Worm (Caenorhabditis elegans): ENCODE data around the gene B0001.2.

The B0001.2 gene

ce11 chrIV:12108984-12109657 is 41.7 kb downstream of the B0001.2 start:
- TF ChIP-seq nhr-84 (tag; optimal IDR thresholded peaks at IDR 0.05) (no peak), C16A3.4 (tag; optimal IDR thresholded peaks at IDR 0.05) (no peak), lin-39 (tag; optimal IDR thresholded peaks at IDR 0.05) (no peak), mdl-1 (tag; optimal IDR thresholded peaks at IDR 0.05) (no peak), nhr-76 (tag; optimal IDR thresholded peaks at IDR 0.05) (no peak), efl-1 (optimal IDR thresholded peaks at IDR 0.05) (no peak), efl-1 (GFP tag; optimal IDR thresholded peaks at IDR 0.05 in 1 of 2) (no peak), fos-1 (tag; optimal IDR thresholded peaks at IDR 0.05) (no peak), sptf-1 (tag; optimal IDR thresholded peaks at IDR 0.05) (no peak), nhr-12 (tag; optimal IDR thresholded peaks at IDR 0.05) (no peak), elt-2 (tag; optimal IDR thresholded peaks at IDR 0.05) (no peak), fkh-8 (tag; optimal IDR thresholded peaks at IDR 0.05) (no peak), nhr-71 (tag; optimal IDR thresholded peaks at IDR 0.05) (no peak), ces-1 (GFP tag; optimal IDR thresholded peaks at IDR 0.05) (no peak), egl-13 (tag; optimal IDR thresholded peaks at IDR 0.05) (no peak), blmp-1 (tag; optimal IDR thresholded peaks at IDR 0.05) (no peak), aly-2 (tag; optimal IDR thresholded peaks at IDR 0.05) (no peak), ztf-4 (tag; optimal IDR thresholded peaks at IDR 0.05) (no peak), lin-15B (tag; optimal IDR thresholded peaks at IDR 0.05) (no peak), ets-5 (GFP tag; IDR thresholded peaks at IDR 0.05) (no peak), pag-3 (tag; optimal IDR thresholded peaks at IDR 0.05; ENCODE audit: borderline replicate concordance, insufficient read depth) (no peak)

ce11 chrIV:12105558-12105957 is 45.2 kb downstream of the B0001.2 start, which contains the start of gene M18.3:
TSS of gene M18.3 (plus strand) at chrIV:12105858.
- TF ChIP-seq nhr-85 (tag) (no peak), ceh-63 (GFP tag; optimal IDR thresholded peaks at IDR 0.05) (no peak), unc-86 (tag; optimal IDR thresholded peaks at IDR 0.05) (no peak), lin-13 (GFP tag; optimal IDR thresholded peaks at IDR 0.05) (no peak), fos-1 (tag; optimal IDR thresholded peaks at IDR 0.05) (no peak), nhr-71 (tag; optimal IDR thresholded peaks at IDR 0.05) (no peak)

Measured in whole organism, L1 larva.